Worm (Caenorhabditis elegans) whole organism, dauer: ENCODE measurements around the gene rei-1.

Experiments
- unc-62 ChIP-seq: sonication (generic microtip); optimal IDR thresholded peaks from 2 replicates; lab custom pipeline; 2017; ENCODE audit warnings: missing biosample characterization, missing genetic modification reagents, missing genetic modification characterization

The rei-1 gene

DNA sequence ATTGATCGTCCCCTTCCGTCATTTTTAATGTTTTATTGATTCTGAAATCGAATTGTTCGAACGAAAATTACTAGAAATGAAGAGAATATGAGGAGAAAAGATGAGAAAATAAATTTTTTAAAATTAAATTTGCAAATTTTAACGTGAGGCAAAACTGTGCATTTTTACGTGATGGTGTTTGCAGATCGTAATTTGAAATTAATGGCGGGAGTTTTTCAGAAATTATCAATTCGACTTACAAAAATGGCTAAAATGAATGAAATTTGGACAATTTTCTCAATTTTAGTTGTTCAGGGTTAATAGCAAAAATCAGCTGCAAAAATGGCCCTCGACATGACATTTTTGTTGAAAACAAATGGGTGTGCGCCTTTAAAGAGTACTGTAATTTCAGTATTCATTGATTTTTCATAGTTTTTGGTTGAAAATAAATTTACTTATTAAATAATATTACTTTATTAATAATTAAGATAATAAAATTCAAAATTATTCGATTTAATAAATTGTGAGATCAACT lies at the start of gene rei-1:
rei-1 (minus strand) TSS at position 84 of the 514 bp plus-strand sequence.
- TF ChIP-seq unc-62 (GFP tag; lab: Kevin White, UChicago): no peak

ce11 chrIII:4143170-4143569 lies 45.2 kb upstream of the rei-1 start:
- no peak for TF ChIP-seq unc-62 (GFP tag; lab: Kevin White, UChicago)

ce11 chrIII:4137180-4137579 lies 39.2 kb upstream of the rei-1 start:
- no peak for TF ChIP-seq unc-62 (GFP tag; lab: Kevin White, UChicago)

DNA sequence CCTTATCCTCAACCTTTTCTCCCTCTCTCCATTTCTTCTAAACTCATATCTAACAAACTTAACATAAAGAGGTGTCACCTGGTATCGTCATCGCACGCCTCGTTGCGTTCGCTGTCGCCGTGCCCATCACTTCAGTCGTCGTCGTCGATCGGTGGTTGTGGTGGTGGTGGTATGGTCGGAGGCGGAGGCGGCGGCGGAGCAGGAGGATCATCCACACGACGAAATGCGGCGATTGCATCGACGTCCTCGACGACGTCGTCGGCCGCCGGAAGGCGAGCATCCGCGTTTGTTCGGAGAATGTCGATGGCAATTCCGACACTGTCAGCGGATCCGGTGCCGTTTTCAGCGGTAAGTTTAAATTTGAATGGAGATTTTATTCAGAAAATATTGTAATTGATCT lies 36.1 kb upstream of the rei-1 start:
- no peak for TF ChIP-seq unc-62 (GFP tag; lab: Kevin White, UChicago)

- TF ChIP-seq unc-62 (GFP tag; lab: Kevin White, UChicago): no peak
Observed at ce11 chrIII:4131814-4132555, 34.0 kb upstream of the rei-1 start.

DNA sequence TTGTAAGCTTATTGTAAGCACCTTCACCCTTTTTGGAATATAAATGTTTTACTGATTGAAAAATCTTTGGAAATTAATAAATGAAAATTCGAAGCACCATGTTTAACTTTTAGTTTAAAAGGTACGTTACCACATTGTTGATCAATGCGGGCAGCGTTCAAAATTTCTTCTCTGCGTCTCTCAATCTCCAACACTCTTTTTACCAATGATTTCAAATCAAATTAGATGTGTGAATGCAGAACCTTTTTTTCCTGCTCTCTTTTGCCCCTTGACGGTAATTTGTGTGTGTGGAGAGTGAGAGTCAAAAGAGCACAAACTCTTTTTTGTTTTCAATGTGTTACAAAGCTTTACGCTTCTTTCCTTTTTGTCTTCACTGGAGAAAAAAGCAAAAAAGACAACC lies 25.9 kb upstream of the rei-1 start:
- TF ChIP-seq unc-62 (GFP tag; lab: Kevin White, UChicago): no peak

- no peak for TF ChIP-seq unc-62 (GFP tag; lab: Kevin White, UChicago)
Observed at ce11 chrIII:4123277-4123676, 25.3 kb upstream of the rei-1 start.

- TF ChIP-seq unc-62 (GFP tag; lab: Kevin White, UChicago): no peak
Observed at ce11 chrIII:4120386-4120785, 22.4 kb upstream of the rei-1 start.

DNA sequence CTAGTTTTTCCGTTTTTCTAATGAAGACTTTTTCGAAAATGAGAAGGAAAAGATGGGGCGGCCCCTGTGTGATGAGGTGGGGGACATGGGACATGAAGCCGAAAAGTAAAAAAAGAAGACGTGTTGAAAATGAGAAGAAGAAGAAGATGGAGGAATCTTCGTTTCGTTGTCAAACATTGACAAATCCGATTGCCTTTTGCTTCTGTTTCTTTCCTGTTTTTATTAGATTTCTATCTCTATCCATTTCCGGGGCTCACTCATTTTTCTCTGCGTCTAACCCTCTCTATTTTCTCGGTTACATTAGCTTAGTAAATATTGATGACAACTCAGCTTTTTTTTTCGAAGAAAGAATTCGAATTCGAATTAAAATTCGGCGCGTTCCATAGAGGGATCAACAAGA lies 21.7 kb upstream of the rei-1 start:
- TF ChIP-seq unc-62 (GFP tag; lab: Kevin White, UChicago): no peak

- no peak for TF ChIP-seq unc-62 (GFP tag; lab: Kevin White, UChicago)
Observed at ce11 chrIII:4115085-4115484, 17.1 kb upstream of the rei-1 start, which contains the start of gene unc-103. TSS of gene unc-103 (plus strand) at chrIII:4115385.

ce11 chrIII:4113594-4113993 lies 15.6 kb upstream of the rei-1 start:
- TF ChIP-seq unc-62 (GFP tag; lab: Kevin White, UChicago): no peak

DNA sequence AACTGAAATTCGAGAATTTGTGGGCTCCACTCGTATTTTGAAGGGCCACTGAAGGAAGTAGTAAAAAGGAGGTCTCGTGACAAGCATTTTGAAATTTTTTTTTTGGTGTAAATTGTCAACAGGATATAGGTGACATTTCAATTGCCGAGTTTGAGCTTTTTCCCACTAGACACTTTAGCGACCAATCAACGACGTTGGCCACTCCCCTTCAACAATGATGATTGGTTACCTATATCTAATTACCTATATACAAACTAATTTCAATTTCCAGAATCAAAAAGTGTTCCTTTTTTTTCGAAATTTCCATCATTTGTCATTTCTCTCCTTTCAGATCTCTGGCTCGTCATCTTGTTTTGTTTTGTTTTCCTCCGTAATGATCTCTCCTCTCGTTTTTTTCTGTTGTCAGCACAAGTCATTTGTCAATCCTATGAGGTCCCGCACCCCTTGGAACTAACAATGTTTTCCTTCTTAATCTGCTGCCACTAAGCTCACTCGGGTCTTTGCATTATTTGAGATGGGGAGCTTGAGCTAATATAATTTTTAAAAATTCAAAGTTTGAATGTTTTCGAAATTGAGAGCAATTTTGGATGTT lies 10.0 kb upstream of the rei-1 start:
- TF ChIP-seq unc-62 (GFP tag; lab: Kevin White, UChicago): no peak

- no peak for TF ChIP-seq unc-62 (GFP tag; lab: Kevin White, UChicago)
Observed at ce11 chrIII:4107227-4107626, 9.2 kb upstream of the rei-1 start.

DNA sequence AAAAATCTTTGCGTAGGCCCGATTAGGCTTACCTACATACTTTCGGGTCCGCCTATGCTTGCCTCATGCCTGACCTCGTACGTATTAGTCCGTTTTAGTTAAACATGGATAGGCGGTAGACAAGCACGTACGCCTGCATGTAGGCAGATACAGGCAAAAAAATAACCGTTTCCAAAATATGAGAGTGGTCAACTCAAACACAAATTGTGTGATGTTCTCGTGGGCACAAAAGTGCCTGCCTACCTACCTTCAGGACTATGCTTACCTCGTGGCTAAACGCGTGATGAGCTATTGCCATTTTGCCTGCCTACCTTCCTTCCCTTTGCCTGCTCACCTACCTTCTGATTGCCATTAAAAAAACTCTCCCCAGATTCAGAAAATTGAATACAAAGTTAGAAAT lies 8.6 kb upstream of the rei-1 start:
- TF ChIP-seq unc-62 (GFP tag; lab: Kevin White, UChicago): no peak

DNA sequence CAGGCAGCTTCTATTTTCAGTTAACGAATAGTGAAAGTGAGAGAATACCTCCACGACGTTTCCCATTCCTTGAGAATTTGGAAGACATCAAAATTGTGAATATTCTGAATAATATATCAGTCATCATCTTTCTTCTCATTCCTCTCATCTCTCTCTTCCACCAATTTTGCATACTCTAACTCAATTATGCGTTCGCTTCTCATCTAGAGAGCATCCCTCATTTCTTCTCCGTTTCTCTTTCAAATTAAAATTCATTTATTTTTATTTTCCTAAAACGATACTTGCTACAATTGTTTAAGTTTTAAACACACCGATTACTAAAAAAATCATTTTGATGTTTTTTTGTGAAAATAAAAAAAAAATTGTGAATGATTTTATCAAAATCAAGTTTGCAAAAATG lies 5.2 kb upstream of the rei-1 start:
- TF ChIP-seq unc-62 (GFP tag; lab: Kevin White, UChicago): no peak

ce11 chrIII:4102039-4102438 lies 4.0 kb upstream of the rei-1 start:
- no peak for TF ChIP-seq unc-62 (GFP tag; lab: Kevin White, UChicago)

- TF ChIP-seq unc-62 (GFP tag; lab: Kevin White, UChicago): no peak
Observed at ce11 chrIII:4101016-4101415, 3.0 kb upstream of the rei-1 start.
